Worm (Caenorhabditis elegans): ENCODE measurements around the gene Y38E10A.17.

ce11 chrII:12616081-12616480 lies 18.5 kb downstream of the Y38E10A.17 start, which contains the start of gene nspe-6:
- TF ChIP-seq nhr-28 (tag; optimal IDR thresholded peaks at IDR 0.05) (no peak), fkh-2 (tag; optimal IDR thresholded peaks at IDR 0.05) (no peak), ZK546.5 (tag; optimal IDR thresholded peaks at IDR 0.05) (no peak), nhr-77 (tag; optimal IDR thresholded peaks at IDR 0.05) (no peak), snpc-4 (tag; optimal IDR thresholded peaks at IDR 0.05) (no peak), unc-62 (GFP tag; optimal IDR thresholded peaks at IDR 0.05) (no peak), ama-1 (optimal IDR thresholded peaks at IDR 0.05) (no peak), ztf-11 (tag; optimal IDR thresholded peaks at IDR 0.05) (no peak), nhr-23 (tag; optimal IDR thresholded peaks at IDR 0.05) (no peak)

Data from whole organism, L3 larva.